Worm (Caenorhabditis elegans): ENCODE results near the gene fbxa-78.

Gene fbxa-78

DNA sequence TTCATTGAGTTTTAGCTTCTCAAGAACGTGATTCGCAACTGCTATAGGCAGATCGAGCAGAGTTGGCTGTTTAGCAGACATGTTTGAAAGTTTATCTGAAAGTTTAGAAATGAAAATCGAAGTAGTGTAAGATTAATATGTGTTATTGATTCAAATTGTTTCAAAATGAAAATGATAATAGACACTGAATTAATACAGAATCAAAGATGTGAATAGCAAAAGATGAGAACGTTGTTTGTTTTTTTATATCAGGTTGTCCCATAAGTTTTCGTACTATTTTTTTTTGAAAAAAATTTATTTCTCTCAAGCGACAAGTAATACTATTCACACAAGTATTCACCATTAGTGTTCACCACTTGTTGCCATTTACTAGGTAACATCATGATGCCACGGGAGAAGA is 34.9 kb upstream of the fbxa-78 start, which contains the start of gene fbxa-36:
TSS of gene fbxa-36 (minus strand) at position 101 of the 400 bp plus-strand sequence.
- TF ChIP-seq M03D4.4 (tag; optimal IDR thresholded peaks at IDR 0.05) (no peak), unc-120 (tag; optimal IDR thresholded peaks at IDR 0.05; ENCODE audit: poor library complexity, severe bottlenecking) (no peak), nhr-12 (tag; optimal IDR thresholded peaks at IDR 0.05) (no peak), sptf-1 (tag; optimal IDR thresholded peaks at IDR 0.05) (no peak), hlh-1 (tag; optimal IDR thresholded peaks at IDR 0.05) (no peak), nhr-28 (tag; optimal IDR thresholded peaks at IDR 0.05) (no peak), drap-1 (GFP tag; optimal IDR thresholded peaks at IDR 0.05) (no peak), ceh-39 (tag; optimal IDR thresholded peaks at IDR 0.05) (no peak), flh-1 (GFP tag; optimal IDR thresholded peaks at IDR 0.05) (no peak), unc-62 (GFP tag; optimal IDR thresholded peaks at IDR 0.05) (no peak), nhr-2 (tag; optimal IDR thresholded peaks at IDR 0.05) (no peak), ztf-11 (tag; optimal IDR thresholded peaks at IDR 0.05) (no peak)

DNA sequence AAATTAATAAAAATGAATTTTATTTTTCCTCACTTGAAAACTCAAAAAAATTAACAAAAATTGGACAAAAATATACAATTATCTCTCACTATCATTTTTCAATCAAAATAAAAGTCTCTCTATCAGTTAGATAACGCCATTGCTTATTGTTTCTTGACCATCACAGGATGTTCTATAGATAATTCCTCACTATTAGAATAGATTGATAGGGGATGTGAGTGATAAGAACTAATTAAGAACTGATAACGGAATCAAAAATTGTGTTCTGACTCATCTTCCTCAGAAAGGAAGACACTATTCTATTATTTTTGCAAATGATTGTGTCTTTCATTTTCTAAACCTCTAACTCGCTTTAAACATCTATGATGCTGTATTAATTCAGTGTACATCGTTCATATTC is 30.9 kb upstream of the fbxa-78 start:
- TF ChIP-seq nhr-237 (tag; optimal IDR thresholded peaks at IDR 0.05) = no peak
- no peak for TF ChIP-seq lsy-2 (tag; optimal IDR thresholded peaks at IDR 0.05)
- no peak for TF ChIP-seq lin-13 (tag; optimal IDR thresholded peaks at IDR 0.05)
- TF ChIP-seq bed-3 (GFP tag; optimal IDR thresholded peaks at IDR 0.05) = no peak
- no peak for TF ChIP-seq sptf-1 (tag; optimal IDR thresholded peaks at IDR 0.05)

DNA sequence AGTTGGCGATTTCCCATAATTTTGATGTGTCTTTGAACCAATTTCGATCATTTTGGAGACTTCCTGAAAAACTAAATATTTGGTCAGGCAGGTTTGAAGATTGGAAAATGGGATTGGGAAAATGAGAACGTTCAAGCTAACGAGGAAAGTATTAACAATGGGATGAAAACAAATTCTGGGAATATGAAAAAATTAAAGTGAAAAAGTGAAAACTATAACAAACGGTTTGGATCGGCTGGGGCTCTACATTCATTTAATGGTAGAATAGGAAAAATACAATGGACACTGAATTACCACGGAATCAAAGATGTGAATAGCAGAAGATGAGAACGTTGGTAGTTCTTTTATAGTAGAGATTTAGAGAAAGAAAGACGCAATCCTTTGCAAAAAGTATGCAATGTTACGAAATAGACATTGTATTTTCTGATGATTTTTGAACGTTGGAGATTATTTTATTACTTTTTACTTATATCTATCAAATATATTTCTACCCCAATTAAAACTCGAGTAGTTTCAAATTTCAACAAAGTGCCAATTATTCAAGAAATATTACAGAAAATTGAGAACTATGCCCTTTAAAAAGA is 30.3 kb upstream of the fbxa-78 start, which contains the start of gene fbxa-50:
TSS of gene fbxa-50 (minus strand) at position 51 of the 584 bp plus-strand sequence.
- no peak for TF ChIP-seq cnd-1 (tag; optimal IDR thresholded peaks at IDR 0.05)
- TF ChIP-seq nhr-28 (tag; optimal IDR thresholded peaks at IDR 0.05) = no peak
- no peak for TF ChIP-seq nhr-12 (tag; optimal IDR thresholded peaks at IDR 0.05)
- TF ChIP-seq ceh-83 (GFP tag; optimal IDR thresholded peaks at IDR 0.05) = no peak
- TF ChIP-seq unc-120 (tag; optimal IDR thresholded peaks at IDR 0.05; ENCODE audit: poor library complexity, severe bottlenecking) = no peak
- no peak for TF ChIP-seq lin-32 (GFP tag; optimal IDR thresholded peaks at IDR 0.05)
- TF ChIP-seq sptf-1 (tag; optimal IDR thresholded peaks at IDR 0.05) = no peak
- TF ChIP-seq snpc-4 (tag; optimal IDR thresholded peaks at IDR 0.05) = no peak
- no peak for TF ChIP-seq nhr-2 (tag; optimal IDR thresholded peaks at IDR 0.05)
- no peak for TF ChIP-seq mab-5 (tag; optimal IDR thresholded peaks at IDR 0.05)
- no peak for TF ChIP-seq pha-4 (tag; optimal IDR thresholded peaks at IDR 0.05)
- no peak for TF ChIP-seq elt-1 (tag; optimal IDR thresholded peaks at IDR 0.05; ENCODE audit: borderline replicate concordance, insufficient read depth)
- no peak for TF ChIP-seq nhr-237 (tag; optimal IDR thresholded peaks at IDR 0.05)
- no peak for TF ChIP-seq bed-3 (GFP tag; optimal IDR thresholded peaks at IDR 0.05)
- TF ChIP-seq hlh-1 (tag; optimal IDR thresholded peaks at IDR 0.05) = no peak
- TF ChIP-seq nhr-76 (tag; optimal IDR thresholded peaks at IDR 0.05) = no peak
- TF ChIP-seq ztf-11 (tag; optimal IDR thresholded peaks at IDR 0.05) = no peak
- TF ChIP-seq blmp-1 (tag; optimal IDR thresholded peaks at IDR 0.05) = no peak
- no peak for TF ChIP-seq elt-3 (tag; optimal IDR thresholded peaks at IDR 0.05)
- TF ChIP-seq mep-1 (tag; optimal IDR thresholded peaks at IDR 0.05) = no peak

DNA sequence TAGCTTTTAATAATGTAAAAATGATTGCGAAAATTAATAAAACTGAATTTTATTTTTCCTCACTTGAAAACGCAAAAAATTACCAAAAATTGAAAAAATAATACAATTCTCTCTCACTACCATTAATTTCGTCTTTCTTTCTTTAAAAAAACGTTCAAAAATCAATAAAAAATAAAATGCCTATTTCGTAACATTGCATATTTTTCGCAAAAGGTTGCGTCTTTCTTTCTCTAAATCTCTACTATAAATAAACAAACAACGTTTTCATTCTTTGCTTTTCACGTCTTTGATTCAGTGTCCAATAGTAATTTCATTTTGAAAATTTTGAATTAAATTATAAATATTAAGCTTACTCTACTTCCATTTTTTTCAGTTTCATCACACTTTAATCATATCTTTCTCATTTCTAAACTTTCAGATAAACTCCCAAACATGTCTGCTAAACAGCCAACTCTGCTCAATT is 26.4 kb upstream of the fbxa-78 start, which contains the start of gene fbxa-37:
TSS of gene fbxa-37 (plus strand) at position 413 of the 463 bp plus-strand sequence.
- TF ChIP-seq cnd-1 (tag; optimal IDR thresholded peaks at IDR 0.05) (no peak), snpc-4 (tag; optimal IDR thresholded peaks at IDR 0.05) (no peak), ceh-43 (GFP tag; optimal IDR thresholded peaks at IDR 0.05) (no peak), blmp-1 (tag; optimal IDR thresholded peaks at IDR 0.05) (no peak), ceh-83 (GFP tag; optimal IDR thresholded peaks at IDR 0.05) (no peak), lin-13 (tag; optimal IDR thresholded peaks at IDR 0.05) (no peak), lsy-2 (tag; optimal IDR thresholded peaks at IDR 0.05) (no peak), M03D4.4 (tag; optimal IDR thresholded peaks at IDR 0.05) (no peak), sem-2 (GFP tag; optimal IDR thresholded peaks at IDR 0.05) (no peak), unc-39 (tag; optimal IDR thresholded peaks at IDR 0.05) (no peak), mep-1 (tag; optimal IDR thresholded peaks at IDR 0.05) (no peak), nhr-28 (tag; optimal IDR thresholded peaks at IDR 0.05) (no peak), nhr-2 (tag; optimal IDR thresholded peaks at IDR 0.05) (no peak), flh-1 (GFP tag; optimal IDR thresholded peaks at IDR 0.05) (no peak), ham-2 (GFP tag; optimal IDR thresholded peaks at IDR 0.05) (no peak)

DNA sequence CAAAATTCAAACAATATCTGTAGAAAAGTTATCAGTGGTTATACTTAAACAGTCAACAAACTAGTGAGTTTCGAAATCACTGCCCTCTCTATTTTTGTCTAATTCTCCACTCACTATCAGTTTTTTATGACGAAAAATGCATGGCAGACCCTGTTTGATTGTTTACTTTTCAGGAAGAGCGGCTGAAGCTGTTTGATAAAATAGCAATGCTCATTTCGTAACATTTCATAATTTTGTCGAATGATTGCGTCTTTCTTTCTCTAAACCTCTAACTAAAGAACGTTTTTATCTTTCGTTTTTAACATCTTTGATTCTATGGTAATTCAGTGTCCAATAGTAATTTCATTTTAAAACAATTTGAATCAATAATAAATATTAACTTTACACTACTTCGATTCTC is 20.9 kb upstream of the fbxa-78 start:
- no peak for TF ChIP-seq hlh-1 (tag; optimal IDR thresholded peaks at IDR 0.05)
- no peak for TF ChIP-seq M03D4.4 (tag; optimal IDR thresholded peaks at IDR 0.05)
- TF ChIP-seq drap-1 (GFP tag; optimal IDR thresholded peaks at IDR 0.05) = no peak
- TF ChIP-seq ham-2 (GFP tag; optimal IDR thresholded peaks at IDR 0.05) = no peak

Measured in whole organism, mixed stage, embryonic.